Fruit fly (Drosophila melanogaster): Measurements from ENCODE around the gene CG14408.

Gene CG14408

dm6 chrX:14837983-14838382 is 6.2 kb upstream of the CG14408 start, which contains the start of gene Grx5 (continued):
- TF ChIP-seq eyg (GFP tag; optimal IDR thresholded peaks at IDR 0.05) (no peak), bbx (GFP tag; IDR thresholded peaks at IDR 0.05; ENCODE audit: partially characterized antibody) (0 out of 2 replicates have a peak, but pooled peaks have one; percentile 56), CG6854 (GFP tag; optimal IDR thresholded peaks at IDR 0.05) (no peak), CG4820 (GFP tag; optimal IDR thresholded peaks at IDR 0.05) (no peak), Atf-2 (GFP tag; optimal IDR thresholded peaks at IDR 0.05) (no peak), CG3407 (GFP tag; optimal IDR thresholded peaks at IDR 0.05) (no peak), CG32767 (GFP tag; IDR thresholded peaks at IDR 0.05) (no peak), zfh2 (GFP tag; optimal IDR thresholded peaks at IDR 0.05) (no peak), fd96Cb (tag; optimal IDR thresholded peaks at IDR 0.05) (no peak), ato (GFP tag; IDR thresholded peaks at IDR 0.05; ENCODE audit: partially characterized antibody) (no peak), Dref (GFP tag; IDR thresholded peaks at IDR 0.05) (peak; percentile 70), mld (GFP tag; IDR thresholded peaks at IDR 0.05; ENCODE audit: partially characterized antibody) (peak; percentile 59; the same call in 1 of the 3 replicates), sna (GFP tag; IDR thresholded peaks at IDR 0.05; ENCODE audit: partially characterized antibody) (0 out of 2 replicates have a peak, but pooled peaks have one; percentile 57), CG3726 (GFP tag; IDR thresholded peaks at IDR 0.05) (no peak), CG34224 (GFP tag; IDR thresholded peaks at IDR 0.05; ENCODE audit: partially characterized antibody) (peak; percentile 73), NK7.1 (GFP tag; optimal IDR thresholded peaks at IDR 0.05) (no peak), Myb (GFP tag; optimal IDR thresholded peaks at IDR 0.05) (no peak), BEAF-32 (GFP tag; optimal IDR thresholded peaks at IDR 0.05) (peak; percentile 62), CG8388 (GFP tag; optimal IDR thresholded peaks at IDR 0.05) (no peak), Scr (GFP tag; IDR thresholded peaks at IDR 0.05; ENCODE audit: partially characterized antibody) (peak; percentile 69), her (GFP tag; optimal IDR thresholded peaks at IDR 0.05) (no peak), CG17912 (GFP tag; optimal IDR thresholded peaks at IDR 0.05) (no peak), CG15601 (tag; optimal IDR thresholded peaks at IDR 0.05) (no peak), CG10267 (tag; optimal IDR thresholded peaks at IDR 0.05) (no peak), MBD-R2 (GFP tag; IDR thresholded peaks at IDR 0.05) (peak; percentile 58), CG8765 (GFP tag; IDR thresholded peaks at IDR 0.05) (no peak), Six4 (GFP tag; optimal IDR thresholded peaks at IDR 0.05) (no peak), cas (GFP tag; IDR thresholded peaks at IDR 0.05) (no peak), ind (GFP tag; optimal IDR thresholded peaks at IDR 0.05) (no peak), Spps (tag; optimal IDR thresholded peaks at IDR 0.05) (no peak), peb (GFP tag; IDR thresholded peaks at IDR 0.05) (no peak), shn (GFP tag; optimal IDR thresholded peaks at IDR 0.05) (no peak), CG4404 (GFP tag; IDR thresholded peaks at IDR 0.05) (no peak), nerfin-2 (GFP tag; IDR thresholded peaks at IDR 0.05; ENCODE audit: partially characterized antibody) (peak; percentile 55; the same call in 1 of the 2 replicates), Mrtf (GFP tag; IDR thresholded peaks at IDR 0.05) (no peak), Pdp1 (GFP tag; optimal IDR thresholded peaks at IDR 0.05) (peak in 1 of 2 experiments; percentile 61), CG3163 (GFP tag; optimal IDR thresholded peaks at IDR 0.05) (no peak), CG6791 (GFP tag; IDR thresholded peaks at IDR 0.05; ENCODE audit: partially characterized antibody) (peak; percentile 60; the same call in 2 of the 3 replicates), Mes4 (GFP tag; optimal IDR thresholded peaks at IDR 0.05) (no peak), CG11696 (GFP tag; IDR thresholded peaks at IDR 0.05) (no peak), CG6272 (GFP tag; IDR thresholded peaks at IDR 0.05) (no peak), amos (GFP tag; IDR thresholded peaks at IDR 0.05; ENCODE audit: partially characterized antibody) (peak; percentile 61; the same call in 1 of the 2 replicates), pzg (GFP tag; optimal IDR thresholded peaks at IDR 0.05) (peak; percentile 19), inv (GFP tag; IDR thresholded peaks at IDR 0.05; ENCODE audit: partially characterized antibody) (no peak), CG8290 (GFP tag; optimal IDR thresholded peaks at IDR 0.05) (no peak), CG8290 (tag; optimal IDR thresholded peaks at IDR 0.05) (no peak), scrt (GFP tag; optimal IDR thresholded peaks at IDR 0.05) (no peak), knrl (GFP tag; IDR thresholded peaks at IDR 0.05; ENCODE audit: partially characterized antibody) (peak; percentile 47; the same call in 2 of the 3 replicates), luna (GFP tag; optimal IDR thresholded peaks at IDR 0.05) (no peak), NFAT (GFP tag; IDR thresholded peaks at IDR 0.05) (no peak)

Measured in whole organism, embryonic.